Fruit fly (Drosophila melanogaster) Kc167 (cell line): ENCODE results near the gene qm.

Experiments used
- Myc ChIP-seq: fragments of >200 bp; optimal IDR thresholded peaks from 2 replicates; lab custom pipeline; 2017; ENCODE audit warnings: missing external identifiers
- h ChIP-seq: fragments of >200 bp; optimal IDR thresholded peaks from 3 replicates; lab custom pipeline; 2018; ENCODE audit warnings: missing external identifiers
- insv ChIP-seq: fragments of >200 bp; optimal IDR thresholded peaks from 3 replicates; lab custom pipeline; 2018; ENCODE audit warnings: missing external identifiers
- psq ChIP-seq: fragments of >200 bp; optimal IDR thresholded peaks from 2 replicates; lab custom pipeline; 2017; ENCODE audit warnings: missing external identifiers

DNA sequence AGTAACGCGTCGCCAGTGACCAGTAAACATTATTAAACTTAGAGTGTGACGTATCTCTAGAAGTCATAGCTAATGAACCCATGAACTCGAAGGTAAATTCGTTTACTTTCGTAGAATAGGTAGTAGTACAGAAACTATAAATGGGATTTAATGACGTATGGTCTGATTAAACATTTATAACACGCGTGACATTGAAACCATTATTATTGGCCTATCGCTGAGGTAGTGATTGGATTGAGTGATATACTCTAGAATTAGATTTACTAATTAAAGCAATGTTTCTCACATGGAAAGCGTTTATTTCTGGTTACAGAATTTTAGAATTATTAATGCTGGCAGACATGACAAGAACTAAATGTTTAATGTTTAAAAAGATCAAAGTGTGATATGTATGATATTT is 28.7 kb downstream of the qm start:
- TF ChIP-seq h (lab: Kevin White, UChicago) (no peak), Myc (no peak), psq (lab: Kevin White, UChicago) (no peak), insv (no peak)
